Fruit fly (Drosophila melanogaster): ENCODE results near the gene CG11286.

CG11286 gene

DNA sequence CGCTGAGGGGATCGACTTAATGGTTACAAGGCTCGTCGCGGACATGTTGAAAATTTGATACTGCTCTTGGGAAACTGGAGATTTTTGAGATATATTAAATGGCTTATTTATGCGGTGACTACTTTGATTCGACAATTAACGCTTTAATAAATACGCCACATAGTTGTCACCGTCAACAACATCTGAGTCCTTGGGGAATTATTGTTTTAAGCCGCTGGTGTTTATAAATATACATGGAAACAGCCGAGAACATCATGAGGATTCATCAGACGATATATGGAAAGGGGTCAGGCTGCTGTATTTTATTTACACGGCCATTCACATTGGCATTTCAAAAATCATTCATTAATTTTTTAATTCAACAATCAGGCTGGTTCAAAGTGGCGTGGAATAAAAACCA, at the start of gene CG11286:
TSS of gene CG11286 (minus strand) at position 101 of the 400 bp plus-strand sequence.
- TF ChIP-seq CG17801 (GFP tag; optimal IDR thresholded peaks at IDR 0.05; ENCODE audit: partially characterized antibody) = no peak

DNA sequence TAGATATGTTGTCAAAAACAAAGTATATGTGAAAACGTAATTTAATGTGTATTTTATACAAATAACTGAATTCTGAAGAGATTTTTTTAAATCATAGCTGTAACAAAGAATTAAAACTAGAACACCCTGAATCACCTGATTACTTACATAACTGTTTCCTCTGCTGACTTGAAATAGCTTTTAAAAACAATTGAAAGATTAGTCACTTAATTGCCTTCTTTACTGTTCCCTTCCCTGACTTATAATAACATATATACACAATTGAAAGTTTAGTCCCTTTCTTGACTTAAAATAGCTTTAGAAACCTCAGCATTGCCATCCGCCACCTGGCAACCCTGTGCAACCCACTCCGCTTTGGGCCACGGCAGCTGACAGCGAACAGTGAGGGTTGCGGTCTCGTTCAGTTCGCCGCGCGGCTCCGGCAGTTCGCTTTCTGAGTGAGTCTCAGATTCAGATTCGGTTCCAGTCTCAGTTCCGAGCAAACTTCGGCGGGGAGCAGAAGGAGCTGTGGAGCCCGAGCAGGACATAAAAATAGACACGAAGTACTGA, 42.5 kb upstream of the CG11286 start, which contains the start of gene CG34384:
TSS of gene CG34384 (plus strand) at position 381 of the 549 bp plus-strand sequence.
- TF ChIP-seq CG17801 (GFP tag; optimal IDR thresholded peaks at IDR 0.05; ENCODE audit: partially characterized antibody) = no peak

DNA sequence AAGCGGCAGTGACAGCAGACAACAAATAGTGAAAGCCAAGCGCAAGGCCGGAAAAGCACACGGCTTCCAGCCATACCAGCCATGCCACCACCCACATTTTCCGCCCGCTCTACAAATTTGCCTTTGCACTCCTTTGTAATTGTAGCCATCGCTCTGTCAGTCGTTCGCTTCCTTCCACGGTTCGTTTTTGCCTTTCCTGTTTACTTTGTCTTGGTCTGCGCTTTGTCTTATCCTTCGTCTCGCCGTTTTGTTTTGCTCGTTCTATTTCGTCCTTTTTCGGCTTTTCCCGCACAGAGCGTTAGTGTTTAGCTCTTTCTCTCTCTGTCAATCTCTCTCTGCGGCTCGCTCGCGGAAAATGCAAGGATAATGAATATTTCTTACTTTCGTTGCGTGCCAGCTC, 42.0 kb upstream of the CG11286 start:
- no peak for TF ChIP-seq CG17801 (GFP tag; optimal IDR thresholded peaks at IDR 0.05; ENCODE audit: partially characterized antibody)

DNA sequence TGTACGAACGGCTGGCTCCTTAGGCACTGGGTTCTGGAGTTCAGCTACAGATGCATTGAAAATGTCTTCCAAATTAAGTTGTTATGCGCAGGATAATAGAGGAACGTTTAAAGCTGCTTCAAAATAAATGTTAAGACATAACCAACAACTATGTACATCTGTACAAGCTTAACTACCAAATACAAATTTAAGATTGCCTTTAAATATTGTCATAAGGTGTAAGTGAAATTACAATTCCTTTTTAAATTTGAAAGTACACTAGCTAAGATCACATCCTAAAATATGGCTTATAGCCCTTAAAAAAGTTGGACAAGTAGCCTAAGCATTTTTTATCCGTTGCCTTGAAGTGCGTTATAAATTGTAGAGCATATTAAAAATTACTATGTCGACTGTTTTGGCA, 40.0 kb upstream of the CG11286 start, which contains the start of gene CG31473:
TSS of gene CG31473 (plus strand) at position 301 of the 400 bp plus-strand sequence.
- no peak for TF ChIP-seq CG17801 (GFP tag; optimal IDR thresholded peaks at IDR 0.05; ENCODE audit: partially characterized antibody)

DNA sequence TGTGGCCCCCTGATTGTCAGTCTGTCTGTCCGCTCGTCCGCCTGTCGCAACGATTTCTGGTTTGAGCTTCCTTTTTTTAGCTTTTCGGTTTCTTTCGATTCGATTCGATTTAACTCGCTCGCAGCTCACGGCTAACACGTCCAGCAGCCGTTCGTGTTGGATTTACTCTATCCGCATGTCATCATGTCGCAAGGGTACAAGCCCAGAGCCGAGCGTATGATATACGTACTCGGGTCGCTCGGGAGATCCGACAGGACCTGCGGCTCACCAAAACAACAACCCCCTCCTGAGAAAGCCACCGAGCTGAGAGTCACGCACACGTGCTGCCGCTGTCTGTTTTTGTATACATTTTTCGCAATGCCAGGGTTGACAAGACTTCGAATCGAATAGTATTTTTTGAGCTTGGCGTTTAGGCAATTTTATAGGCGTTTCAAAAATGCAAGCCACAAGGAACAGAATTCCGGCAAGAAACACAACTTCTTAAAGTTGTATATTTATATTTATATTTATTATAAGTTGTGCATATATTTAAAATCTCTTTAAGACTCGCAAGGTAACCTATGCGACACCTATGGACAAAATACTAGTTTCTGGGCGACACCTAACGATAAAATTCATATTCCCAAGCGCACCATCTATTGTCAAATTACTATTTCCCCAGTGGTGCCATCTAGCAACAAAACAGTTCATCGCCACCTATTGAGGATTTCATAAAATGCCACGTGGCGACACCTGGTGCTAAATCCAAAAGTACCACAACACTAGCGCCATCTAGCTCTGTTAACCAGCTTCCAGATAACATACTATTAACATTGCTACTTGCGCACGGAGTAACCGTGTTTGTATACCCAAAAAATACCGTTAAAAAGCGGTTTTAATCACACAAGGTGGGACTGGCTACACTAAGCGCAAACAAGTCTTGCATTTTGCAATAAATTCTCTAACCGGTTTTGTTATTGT, 38.4 kb upstream of the CG11286 start, which contains the start of the genes CG2993 and sgll:
TSS of gene CG2993 (minus strand) at position 353 of the 960 bp plus-strand sequence.
TSS of gene sgll (plus strand) at position 871 of the 960 bp plus-strand sequence.
- peak; percentile 29 for TF ChIP-seq CG17801 (GFP tag; optimal IDR thresholded peaks at IDR 0.05; ENCODE audit: partially characterized antibody)

DNA sequence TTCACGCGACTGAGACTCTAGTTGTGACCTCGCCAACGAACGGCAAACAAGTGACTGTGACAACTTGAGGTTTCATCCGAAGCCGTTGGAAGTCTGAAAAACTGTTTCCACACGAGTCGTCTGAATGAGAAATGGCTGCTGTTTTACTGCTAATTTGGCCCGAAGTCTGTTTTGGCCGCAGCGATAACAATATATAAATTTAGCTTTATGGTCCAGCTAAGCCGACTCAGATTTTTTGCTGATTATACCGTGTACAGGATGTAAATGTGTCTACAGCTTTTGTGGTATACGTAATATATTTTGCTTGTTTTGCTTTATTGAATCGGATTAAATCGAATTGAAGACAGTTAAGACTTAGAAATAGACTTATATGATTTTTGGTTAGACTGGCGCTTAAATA, 32.8 kb upstream of the CG11286 start, which contains the start of gene CG18268:
TSS of gene CG18268 (minus strand) at position 101 of the 400 bp plus-strand sequence.
- no peak for TF ChIP-seq CG17801 (GFP tag; optimal IDR thresholded peaks at IDR 0.05; ENCODE audit: partially characterized antibody)

DNA sequence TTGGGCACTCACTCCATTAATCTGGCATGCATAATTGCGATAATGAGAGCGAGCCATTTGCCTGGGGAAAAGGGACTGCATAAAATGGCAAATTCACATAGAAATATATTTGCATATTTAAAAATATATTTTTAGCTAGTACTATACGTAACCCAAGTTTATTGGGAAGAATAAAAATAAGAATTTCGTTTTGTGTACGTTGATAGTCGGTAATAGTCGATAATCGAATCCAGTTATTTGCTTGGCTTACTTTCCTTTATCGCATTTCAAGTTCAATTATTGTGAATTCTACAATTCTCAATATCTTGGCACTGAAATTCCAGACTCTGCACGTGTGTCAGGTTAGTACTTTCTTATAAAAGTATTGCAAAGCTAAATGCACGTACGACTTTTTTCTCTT, 31.1 kb upstream of the CG11286 start, which contains the start of gene CG3014:
TSS of gene CG3014 (minus strand) at position 101 of the 400 bp plus-strand sequence.
- TF ChIP-seq CG17801 (GFP tag; optimal IDR thresholded peaks at IDR 0.05; ENCODE audit: partially characterized antibody) = no peak

DNA sequence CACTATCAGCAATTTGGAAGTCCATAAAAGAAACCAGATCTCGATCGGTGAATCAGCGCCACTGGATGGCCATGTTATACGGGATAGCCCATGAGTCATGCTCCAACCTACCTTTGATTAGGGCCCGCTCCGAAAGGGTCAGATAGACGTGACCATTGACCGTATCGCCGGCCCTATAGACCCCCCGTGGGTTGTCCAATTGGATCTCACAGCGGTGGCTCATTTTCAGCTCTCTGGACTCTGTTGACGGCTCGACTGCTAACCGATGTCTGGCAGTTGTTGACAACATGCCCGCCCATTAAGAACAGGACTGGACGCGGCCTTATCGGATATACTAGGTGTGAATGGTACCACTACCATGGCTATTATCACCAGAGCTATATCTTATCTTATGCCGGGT, 27.0 kb upstream of the CG11286 start, which contains the start of gene CG18744:
TSS of gene CG18744 (minus strand) at position 247 of the 400 bp plus-strand sequence.
- no peak for TF ChIP-seq CG17801 (GFP tag; optimal IDR thresholded peaks at IDR 0.05; ENCODE audit: partially characterized antibody)

DNA sequence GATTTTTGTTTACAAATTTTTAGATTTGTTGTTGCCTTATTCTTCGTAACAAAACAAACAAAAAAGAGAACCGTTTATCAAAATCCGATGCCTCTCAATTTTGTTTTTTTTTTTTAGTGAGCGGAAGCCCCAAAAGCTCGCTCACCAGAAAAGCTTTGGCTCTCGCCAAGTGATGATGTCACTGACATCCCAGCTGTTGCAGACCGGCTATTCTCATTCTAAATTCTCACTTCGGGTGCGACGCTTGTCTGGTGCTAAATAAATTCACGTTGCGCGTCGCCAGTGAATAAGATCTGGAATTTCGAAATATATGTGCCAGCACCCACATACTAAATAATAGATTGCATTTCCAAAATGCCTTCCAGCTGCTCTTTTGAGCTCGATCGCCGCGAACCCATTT, 22.3 kb upstream of the CG11286 start, which contains the start of gene CG2641:
TSS of gene CG2641 (plus strand) at position 215 of the 400 bp plus-strand sequence.
- peak; percentile 87 for TF ChIP-seq CG17801 (GFP tag; optimal IDR thresholded peaks at IDR 0.05; ENCODE audit: partially characterized antibody)

DNA sequence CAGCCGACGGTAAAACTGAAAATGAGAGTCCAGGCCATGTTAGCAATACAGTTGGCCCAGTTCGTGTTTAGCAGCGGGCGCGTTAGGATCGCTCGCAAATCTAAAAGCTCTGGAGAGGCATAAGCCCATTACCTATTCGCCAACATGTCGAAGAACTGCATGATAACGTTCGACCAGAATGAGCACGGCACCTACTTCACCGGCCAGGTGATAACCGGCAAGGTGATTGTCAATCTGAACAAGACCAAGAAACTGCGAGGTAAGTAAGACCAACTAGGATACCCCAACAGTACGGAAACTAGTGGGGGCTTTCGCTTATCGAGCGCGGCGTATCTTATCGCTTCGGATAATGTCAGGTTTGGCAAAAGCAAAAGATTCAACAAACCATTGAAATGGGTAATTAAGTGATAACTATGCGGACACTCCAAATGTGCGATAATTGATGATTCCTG, 19.1 kb upstream of the CG11286 start, which contains the start of gene CG10086:
TSS of gene CG10086 (plus strand) at position 51 of the 452 bp plus-strand sequence.
- TF ChIP-seq CG17801 (GFP tag; optimal IDR thresholded peaks at IDR 0.05; ENCODE audit: partially characterized antibody) = no peak

DNA sequence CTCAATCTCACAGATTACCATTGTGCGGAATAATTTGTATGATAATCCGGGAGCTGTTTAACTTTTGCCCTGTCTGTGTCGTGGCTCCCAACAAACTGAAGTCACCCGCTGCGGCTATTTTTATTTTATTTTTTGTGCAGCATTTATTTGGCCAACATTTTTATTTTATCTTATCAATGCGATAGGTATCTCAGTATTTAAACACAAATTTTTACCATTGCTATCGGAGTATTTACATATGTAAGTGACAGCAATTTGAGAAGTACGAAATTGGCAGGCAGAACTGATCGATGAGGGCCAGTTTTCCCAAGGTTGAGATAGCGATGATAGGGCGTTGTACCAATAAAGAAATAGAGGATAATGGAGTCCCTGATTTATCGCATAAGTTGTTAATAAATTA, 18.5 kb upstream of the CG11286 start, which contains the start of gene CG18746:
TSS of gene CG18746 (minus strand) at position 101 of the 400 bp plus-strand sequence.
- TF ChIP-seq CG17801 (GFP tag; optimal IDR thresholded peaks at IDR 0.05; ENCODE audit: partially characterized antibody) = no peak

DNA sequence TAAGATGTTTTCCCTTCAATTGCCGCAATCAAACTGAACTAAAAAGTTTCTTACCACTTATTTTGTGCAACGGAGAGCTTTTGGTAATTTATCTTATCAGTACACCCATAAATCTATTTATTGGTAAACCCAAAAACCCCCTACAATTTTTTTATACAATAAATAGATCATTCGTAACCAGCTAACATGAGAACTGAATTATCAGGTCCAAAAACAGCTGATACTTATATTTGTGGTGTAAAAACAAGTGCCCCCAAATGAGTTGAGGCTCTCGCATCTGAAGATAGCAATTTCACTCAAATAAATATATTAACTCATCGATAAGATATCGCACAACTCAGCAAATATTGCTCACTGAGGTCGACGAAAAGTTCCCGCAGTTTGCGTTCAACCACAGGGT, 16.3 kb upstream of the CG11286 start, which contains the start of gene CG18748:
TSS of gene CG18748 (minus strand) at position 25 of the 400 bp plus-strand sequence.
- TF ChIP-seq CG17801 (GFP tag; optimal IDR thresholded peaks at IDR 0.05; ENCODE audit: partially characterized antibody) = no peak

DNA sequence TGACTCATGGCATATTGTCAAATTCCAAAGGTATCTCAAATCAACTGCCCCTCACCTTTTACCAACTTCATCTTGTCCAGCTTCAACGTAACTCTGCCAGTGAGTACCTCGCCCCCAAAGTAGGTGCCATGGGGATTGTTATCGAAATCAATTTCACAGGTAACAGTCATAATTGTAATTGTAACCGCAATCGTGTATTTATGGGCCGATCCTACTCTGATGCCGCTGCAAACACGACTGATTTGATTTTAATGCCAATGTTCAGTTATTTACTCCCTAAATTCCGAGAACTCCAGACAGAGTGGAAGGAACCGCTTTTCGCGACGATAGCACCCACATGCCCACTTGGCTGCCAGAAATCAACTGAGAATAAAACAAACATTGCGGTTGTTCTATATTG, 14.2 kb upstream of the CG11286 start, which contains the start of gene CG18745:
TSS of gene CG18745 (minus strand) at position 336 of the 400 bp plus-strand sequence.
- no peak for TF ChIP-seq CG17801 (GFP tag; optimal IDR thresholded peaks at IDR 0.05; ENCODE audit: partially characterized antibody)

DNA sequence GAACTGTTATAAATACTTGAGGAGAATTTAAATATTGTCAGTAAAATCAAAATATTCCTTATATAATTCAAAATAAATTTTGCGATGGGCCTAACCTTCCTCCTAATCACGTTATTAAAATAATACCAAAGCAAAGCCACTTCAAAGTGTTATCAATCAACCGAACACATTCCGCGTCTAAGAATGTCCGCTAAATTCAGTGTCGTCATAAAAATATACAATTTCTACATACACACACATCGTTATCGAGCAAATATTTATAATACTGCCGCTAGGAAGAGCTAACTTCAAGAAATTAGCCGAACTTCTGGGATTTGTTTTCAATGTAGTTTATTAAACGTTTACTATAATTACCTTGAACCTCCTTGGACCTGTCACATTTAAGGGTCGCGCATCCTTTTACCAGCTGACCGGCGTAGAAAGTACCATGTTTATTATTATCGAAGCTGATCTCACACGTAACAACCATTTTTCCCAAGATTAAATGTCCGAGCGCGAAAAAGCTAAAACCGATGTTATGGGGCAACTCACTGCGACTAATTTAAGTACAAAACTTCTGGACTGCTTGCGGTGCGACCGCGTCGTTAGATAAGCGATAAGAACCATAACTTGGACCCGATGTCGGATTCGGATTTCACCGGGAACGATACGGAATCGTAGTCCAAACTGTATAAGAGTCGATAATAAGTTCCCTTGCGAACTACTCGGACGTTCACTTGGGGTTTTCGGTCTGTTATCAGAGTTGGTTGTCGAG, 11.6 kb upstream of the CG11286 start, which contains the start of gene CG18747:
TSS of gene CG18747 (minus strand) at position 514 of the 754 bp plus-strand sequence.
- TF ChIP-seq CG17801 (GFP tag; optimal IDR thresholded peaks at IDR 0.05; ENCODE audit: partially characterized antibody) = no peak
